Worm (Caenorhabditis elegans) whole organism, midembryonic: ENCODE data around the gene srsx-16.

Source experiments
- cog-1 ChIP-seq: sonication (generic microtip); optimal IDR thresholded peaks from 2 replicates; lab custom pipeline; 2016; ENCODE audit warnings: missing genetic modification characterization, missing compliant biosample characterization
- flt-1 ChIP-seq: fragments of 200-800 bp; sonication (Bioruptor generic); IDR thresholded peaks from 2 replicates; pipeline ENCODE4 v1.3.6; 2022; ENCODE audit warnings: missing genetic modification characterization, missing compliant biosample characterization
- ztf-29 ChIP-seq: fragments of 200-800 bp; sonication (Bioruptor generic); IDR thresholded peaks from 2 replicates; pipeline ENCODE4 v1.3.6; 2022; ENCODE audit warnings: missing genetic modification reagents, missing genetic modification characterization, missing compliant biosample characterization

ce11 chrIV:5630156-5630555 lies 10.6 kb upstream of the srsx-16 start, which contains the start of gene srd-12:
- no peak for TF ChIP-seq ztf-29 (GFP tag; lab: Robert Waterston, UW)
- TF ChIP-seq cog-1, result no peak
- TF ChIP-seq flt-1 (GFP tag; lab: Robert Waterston, UW), result no peak
